Worm (Caenorhabditis elegans) whole organism, young adult: Measurements from ENCODE around the gene siah-1.

Experiments used
- B0336.3 ChIP-seq: fragments of 200-800 bp; sonication (Bioruptor generic); IDR thresholded peaks from 2 replicates; pipeline ENCODE4 v1.3.6; 2022; ENCODE audit warnings: missing genetic modification characterization, missing compliant biosample characterization
- C06A6.2 ChIP-seq: fragments of 200-800 bp; sonication (Bioruptor generic); conservative IDR thresholded peaks from 2 replicates; pipeline ENCODE4 v1.3.6; 2022; ENCODE audit warnings: missing genetic modification characterization, missing compliant biosample characterization
- F10E7.11 ChIP-seq: sonication (generic microtip); optimal IDR thresholded peaks from 2 replicates; lab custom pipeline; 2017; ENCODE audit warnings: mild to moderate bottlenecking, missing genetic modification characterization, moderate library complexity, missing compliant biosample characterization
- F37B4.10 ChIP-seq: fragments of 200-800 bp; sonication (Bioruptor generic); IDR thresholded peaks from 2 replicates; pipeline ENCODE4 v1.3.6; 2022; ENCODE audit warnings: missing genetic modification characterization, missing compliant biosample characterization
- F52B5.7 ChIP-seq: sonication (generic microtip); optimal IDR thresholded peaks from 2 replicates; lab custom pipeline; 2016; ENCODE audit warnings: mild to moderate bottlenecking, missing genetic modification characterization, missing compliant biosample characterization
- F55B11.4 ChIP-seq: sonication (generic microtip); optimal IDR thresholded peaks from 2 replicates; lab custom pipeline; 2016; ENCODE audit warnings: missing compliant biosample characterization, missing genetic modification characterization, borderline replicate concordance; ENCODE audit not compliant: insufficient read depth
- K12H6.12 ChIP-seq: fragments of 200-800 bp; sonication (Bioruptor generic); optimal IDR thresholded peaks from 2 replicates; lab custom pipeline; 2018; ENCODE audit warnings: mild to moderate bottlenecking, missing genetic modification characterization, missing compliant biosample characterization
- T07F8.4 ChIP-seq: sonication (generic microtip); optimal IDR thresholded peaks from 2 replicates; lab custom pipeline; 2016; ENCODE audit warnings: mild to moderate bottlenecking, missing genetic modification characterization, moderate library complexity, missing compliant biosample characterization
- T26A5.8 ChIP-seq: sonication (generic microtip); optimal IDR thresholded peaks from 2 replicates; lab custom pipeline; 2016; ENCODE audit warnings: missing genetic modification characterization, missing compliant biosample characterization
- Y53F4B.3 ChIP-seq: fragments of 200-800 bp; sonication (Bioruptor generic); IDR thresholded peaks from 2 replicates; pipeline ENCODE4 v1.3.6; 2022; ENCODE audit warnings: missing genetic modification reagents, missing genetic modification characterization, missing compliant biosample characterization
- Y53G8AR.9 ChIP-seq: fragments of 200-800 bp; sonication (Bioruptor generic); conservative IDR thresholded peaks from 2 replicates; pipeline ENCODE4 v1.3.6; 2022; ENCODE audit warnings: missing genetic modification reagents, missing genetic modification characterization, missing compliant biosample characterization
- aptf-3 ChIP-seq: fragments of 200-800 bp; sonication (Bioruptor generic); IDR thresholded peaks from 2 replicates; pipeline ENCODE4 v1.3.6; 2022; ENCODE audit warnings: missing genetic modification characterization, missing compliant biosample characterization
- attf-3 ChIP-seq: fragments of 200-800 bp; sonication (Bioruptor generic); conservative IDR thresholded peaks from 2 replicates; pipeline ENCODE4 v1.3.6; 2022; ENCODE audit warnings: missing genetic modification reagents, missing genetic modification characterization, missing compliant biosample characterization
- attf-5 ChIP-seq: fragments of 200-800 bp; sonication (Bioruptor generic); optimal IDR thresholded peaks from 2 replicates; lab custom pipeline; 2018; ENCODE audit warnings: mild to moderate bottlenecking, missing genetic modification characterization, missing compliant biosample characterization
- bed-1 ChIP-seq: fragments of 200-800 bp; sonication (Bioruptor generic); IDR thresholded peaks from 2 replicates; pipeline ENCODE4 v1.3.6; 2022; ENCODE audit warnings: missing genetic modification reagents, missing genetic modification characterization, missing compliant biosample characterization
- ceh-27 ChIP-seq: fragments of 200-800 bp; sonication (Bioruptor generic); optimal IDR thresholded peaks from 2 replicates; lab custom pipeline; 2018; ENCODE audit warnings: mild to moderate bottlenecking, missing genetic modification characterization, moderate library complexity, missing compliant biosample characterization
- ceh-40 ChIP-seq: fragments of 200-800 bp; sonication (Bioruptor generic); IDR thresholded peaks from 2 replicates; pipeline ENCODE4 v1.3.6; 2022; ENCODE audit warnings: missing genetic modification characterization, missing compliant biosample characterization
- ceh-79 ChIP-seq: sonication (generic microtip); optimal IDR thresholded peaks from 2 replicates; lab custom pipeline; 2017; ENCODE audit warnings: mild to moderate bottlenecking, missing genetic modification characterization, missing compliant biosample characterization
- dox-1 ChIP-seq: fragments of 200-800 bp; sonication (Bioruptor generic); IDR thresholded peaks from 2 replicates; pipeline ENCODE4 v1.3.6; 2022; ENCODE audit warnings: missing genetic modification reagents, missing genetic modification characterization, missing compliant biosample characterization
- dpl-1 ChIP-seq: fragments of 150-350 bp; optimal IDR thresholded peaks from 2 replicates; lab custom pipeline; 2014; ENCODE audit warnings: missing biosample characterization, missing genetic modification reagents, missing genetic modification characterization
- efl-1 ChIP-seq: fragments of 150-350 bp; optimal IDR thresholded peaks from 2 replicates; lab custom pipeline; 2014; ENCODE audit warnings: missing biosample characterization, missing genetic modification reagents, missing genetic modification characterization
- egl-18 ChIP-seq: fragments of 200-800 bp; sonication (Bioruptor generic); IDR thresholded peaks from 2 replicates; pipeline ENCODE4 v1.3.6; 2022; ENCODE audit warnings: missing genetic modification reagents, missing genetic modification characterization, missing compliant biosample characterization
- egl-44 ChIP-seq: fragments of 200-800 bp; sonication (Bioruptor generic); IDR thresholded peaks from 2 replicates; pipeline ENCODE4 v1.3.6; 2022; ENCODE audit warnings: missing genetic modification reagents, missing genetic modification characterization, missing compliant biosample characterization
- him-1 ChIP-seq: sonication (generic microtip); optimal IDR thresholded peaks from 2 replicates; lab custom pipeline; 2016; ENCODE audit warnings: missing genotype, missing genetic modification reagents, missing genetic modification characterization, missing compliant biosample characterization
- hlh-26 ChIP-seq: fragments of 200-800 bp; sonication (Bioruptor generic); conservative IDR thresholded peaks from 2 replicates; pipeline ENCODE4 v1.3.6; 2022; ENCODE audit warnings: missing genetic modification reagents, missing genetic modification characterization, missing compliant biosample characterization
- hrde-1 ChIP-seq: sonication (generic microtip); optimal IDR thresholded peaks from 2 replicates; lab custom pipeline; 2016; ENCODE audit warnings: missing genetic modification characterization, mild to moderate bottlenecking, missing compliant biosample characterization, moderate library complexity, missing genotype, missing genetic modification reagents, borderline replicate concordance
- lin-35 ChIP-seq, 3 experiments: fragments of 150-350 bp in 2 of 3; sonication (generic microtip) in 1 of 3; optimal IDR thresholded peaks; 2 replicates each; lab custom pipeline; 2014 to 2018; ENCODE audit warnings: missing biosample characterization in 3 of 3, missing genetic modification characterization in 3 of 3, missing genetic modification reagents in 3 of 3
- lin-54 ChIP-seq: fragments of 200-800 bp; sonication (Bioruptor generic); optimal IDR thresholded peaks from 2 replicates; lab custom pipeline; 2018; ENCODE audit warnings: mild to moderate bottlenecking, missing genetic modification characterization, missing compliant biosample characterization
- lsl-1 ChIP-seq: fragments of 200-800 bp; sonication (Bioruptor generic); optimal IDR thresholded peaks from 2 replicates; lab custom pipeline; 2018; ENCODE audit warnings: mild to moderate bottlenecking, missing genetic modification characterization, moderate library complexity, missing compliant biosample characterization
- lsy-27 ChIP-seq: sonication (generic microtip); optimal IDR thresholded peaks from 2 replicates; lab custom pipeline; 2017; ENCODE audit warnings: missing genetic modification characterization, mild to moderate bottlenecking, missing compliant biosample characterization, antibody characterized with exemption, missing genotype, borderline replicate concordance; ENCODE audit not compliant: insufficient read depth
- madf-3 ChIP-seq: fragments of 200-800 bp; sonication (Bioruptor generic); IDR thresholded peaks from 2 replicates; pipeline ENCODE4 v1.3.6; 2022; ENCODE audit warnings: missing genetic modification reagents, missing genetic modification characterization, missing compliant biosample characterization
- mcd-1 ChIP-seq: fragments of 200-800 bp; sonication (Bioruptor generic); IDR thresholded peaks from 2 replicates; pipeline ENCODE4 v1.3.6; 2022; ENCODE audit warnings: missing genetic modification reagents, missing genetic modification characterization, missing compliant biosample characterization
- nfya-2 ChIP-seq: fragments of 200-800 bp; sonication (Bioruptor generic); IDR thresholded peaks from 2 replicates; pipeline ENCODE4 v1.3.6; 2022; ENCODE audit warnings: missing genetic modification reagents, missing genetic modification characterization, missing compliant biosample characterization
- nhr-120 ChIP-seq: fragments of 200-800 bp; sonication (Bioruptor generic); IDR thresholded peaks from 2 replicates; pipeline ENCODE4 v1.3.6; 2022; ENCODE audit warnings: missing genetic modification characterization, missing compliant biosample characterization
- nhr-80 ChIP-seq: sonication (generic microtip); optimal IDR thresholded peaks from 2 replicates; lab custom pipeline; 2016; ENCODE audit warnings: missing genetic modification characterization, missing compliant biosample characterization
- rcor-1 ChIP-seq: fragments of 200-800 bp; sonication (Bioruptor generic); IDR thresholded peaks from 2 replicates; pipeline ENCODE4 v1.3.6; 2022; ENCODE audit warnings: missing genetic modification reagents, missing genetic modification characterization, missing compliant biosample characterization
- rec-8 ChIP-seq, 2 experiments: sonication (generic microtip); optimal IDR thresholded peaks; 2 replicates each; lab custom pipeline; 2016; ENCODE audit warnings: mild to moderate bottlenecking in 2 of 2, missing genetic modification characterization in 2 of 2, missing genetic modification reagents in 2 of 2, missing genotype in 2 of 2, missing biosample characterization in 1 of 2, missing compliant biosample characterization in 1 of 2, moderate library complexity in 1 of 2
- snpc-1.1 ChIP-seq: sonication (generic microtip); optimal IDR thresholded peaks from 2 replicates; lab custom pipeline; 2017; ENCODE audit warnings: missing genetic modification characterization, mild to moderate bottlenecking, missing compliant biosample characterization, antibody characterized with exemption, moderate library complexity, missing genotype, missing genetic modification reagents; ENCODE audit not compliant: insufficient read depth
- snpc-4 ChIP-seq, 5 experiments: fragments of 150-350 bp in 1 of 5; sonication (generic microtip) in 4 of 5; optimal IDR thresholded peaks; 2 replicates each; lab custom pipeline; 2014 to 2018; ENCODE audit warnings: missing genetic modification characterization in 5 of 5, missing biosample characterization in 3 of 5, antibody characterized with exemption in 2 of 5, mild to moderate bottlenecking in 2 of 5, missing compliant biosample characterization in 2 of 5, missing genotype in 2 of 5, moderate library complexity in 2 of 5, missing genetic modification reagents in 1 of 5
- somi-1 ChIP-seq: fragments of 200-800 bp; sonication (Bioruptor generic); optimal IDR thresholded peaks from 2 replicates; lab custom pipeline; 2018; ENCODE audit warnings: mild to moderate bottlenecking, missing genetic modification characterization, missing compliant biosample characterization
- tbp1 ChIP-seq: fragments of 200-800 bp; sonication (Bioruptor generic); optimal IDR thresholded peaks from 2 replicates; lab custom pipeline; 2018; ENCODE audit warnings: mild to moderate bottlenecking, missing genetic modification characterization, missing compliant biosample characterization
- unc-62 ChIP-seq: fragments of 150-350 bp; optimal IDR thresholded peaks from 2 replicates; lab custom pipeline; 2014; ENCODE audit warnings: missing biosample characterization, missing genetic modification reagents, missing genetic modification characterization
- zfh-2 ChIP-seq: fragments of 200-800 bp; sonication (Bioruptor generic); conservative IDR thresholded peaks from 2 replicates; pipeline ENCODE4 v1.3.6; 2022; ENCODE audit warnings: missing genetic modification reagents, missing genetic modification characterization, missing compliant biosample characterization
- ztf-18 ChIP-seq: sonication (generic microtip); optimal IDR thresholded peaks from 2 replicates; lab custom pipeline; 2016; ENCODE audit warnings: missing genotype, mild to moderate bottlenecking, missing genetic modification characterization, missing compliant biosample characterization
- ztf-28 ChIP-seq: fragments of 200-800 bp; sonication (Bioruptor generic); IDR thresholded peaks from 2 replicates; pipeline ENCODE4 v1.3.6; 2022; ENCODE audit warnings: missing genetic modification reagents, missing genetic modification characterization, missing compliant biosample characterization
- ztf-6 ChIP-seq: fragments of 200-800 bp; sonication (Bioruptor generic); IDR thresholded peaks from 2 replicates; pipeline ENCODE4 v1.3.6; 2022; ENCODE audit warnings: missing genetic modification reagents, missing genetic modification characterization, missing compliant biosample characterization

The siah-1 gene

DNA sequence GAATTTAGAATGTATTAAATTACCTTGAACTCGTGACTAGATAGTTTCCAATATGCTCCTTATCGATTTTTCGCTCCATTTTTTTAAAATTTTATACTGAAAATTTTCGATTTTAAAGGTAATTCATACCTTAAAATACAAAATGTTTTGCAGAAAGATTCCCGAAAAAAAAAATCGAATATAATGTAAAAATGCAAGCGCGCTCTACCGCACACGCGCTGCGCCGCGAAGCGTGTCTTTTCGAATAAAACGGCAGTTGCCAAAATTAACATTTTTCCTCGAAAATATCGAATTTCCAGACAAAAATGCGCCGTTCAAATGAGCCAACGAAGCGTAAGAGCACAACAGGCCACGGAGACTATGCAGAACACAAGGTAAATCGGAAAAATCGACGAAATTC is 49.2 kb upstream of the siah-1 start, which contains the start of the genes taf-6.2 and Y37E11AL.3:
TSS of gene taf-6.2 (minus strand) at position 96 of the 400 bp plus-strand sequence.
TSS of gene Y37E11AL.3 (plus strand) at position 298 of the 400 bp plus-strand sequence.
- no peak for TF ChIP-seq ztf-28
- no peak for TF ChIP-seq snpc-4 (GFP tag; optimal IDR thresholded peaks at IDR 0.05; lab: Kevin White, UChicago)
- TF ChIP-seq snpc-4 (tag; optimal IDR thresholded peaks at IDR 0.05; lab: Kevin White, UChicago), result peak in 1 of 4 experiments; percentile 37
- TF ChIP-seq attf-3, result no peak
- TF ChIP-seq C06A6.2 (GFP tag; lab: Robert Waterston, UW), result no peak
- no peak for TF ChIP-seq K12H6.12 (tag; lab: Kevin White, UChicago)
- TF ChIP-seq nhr-80 (tag; lab: Kevin White, UChicago), result no peak
- peak; percentile 65 for TF ChIP-seq lin-54 (GFP tag; lab: Kevin White, UChicago)
- TF ChIP-seq tbp1, result peak; percentile 19
- no peak for TF ChIP-seq F52B5.7 (tag; lab: Kevin White, UChicago)
- TF ChIP-seq B0336.3 (GFP tag; lab: Robert Waterston, UW), result no peak
- no peak for TF ChIP-seq egl-44 (GFP tag; lab: Robert Waterston, UW)
- TF ChIP-seq F10E7.11 (tag; lab: Kevin White, UChicago), result no peak
- no peak for TF ChIP-seq ceh-27 (GFP tag; lab: Kevin White, UChicago)
- no peak for TF ChIP-seq ceh-79 (tag; lab: Kevin White, UChicago)
- TF ChIP-seq somi-1, result no peak
- TF ChIP-seq lsl-1, result peak; percentile 9
- peak; percentile 1 for TF ChIP-seq attf-5 (GFP tag; lab: Kevin White, UChicago)
- no peak for TF ChIP-seq Y53F4B.3 (GFP tag; lab: Robert Waterston, UW)
- TF ChIP-seq dpl-1 (GFP tag; lab: Kevin White, UChicago), result peak; percentile 22
- no peak for TF ChIP-seq egl-18
- TF ChIP-seq lin-35 (GFP tag; optimal IDR thresholded peaks at IDR 0.05; lab: Kevin White, UChicago), result peak in 1 of 3 experiments; percentile 63
- TF ChIP-seq rcor-1 (GFP tag; lab: Robert Waterston, UW), result no peak
- no peak for TF ChIP-seq hrde-1
- TF ChIP-seq aptf-3 (GFP tag; lab: Robert Waterston, UW), result no peak
- peak; percentile 95 for TF ChIP-seq mcd-1 (GFP tag; lab: Robert Waterston, UW)
- no peak for TF ChIP-seq nfya-2
- no peak for TF ChIP-seq T26A5.8 (tag; lab: Kevin White, UChicago)
- TF ChIP-seq rec-8 (tag; optimal IDR thresholded peaks at IDR 0.05; lab: Kevin White, UChicago), result no peak
- no peak for TF ChIP-seq ztf-18 (tag; lab: Kevin White, UChicago)
- TF ChIP-seq dox-1 (GFP tag; lab: Robert Waterston, UW), result no peak; the same call in 1 of the 2 replicates
- TF ChIP-seq efl-1 (GFP tag; lab: Kevin White, UChicago), result peak; percentile 20

DNA sequence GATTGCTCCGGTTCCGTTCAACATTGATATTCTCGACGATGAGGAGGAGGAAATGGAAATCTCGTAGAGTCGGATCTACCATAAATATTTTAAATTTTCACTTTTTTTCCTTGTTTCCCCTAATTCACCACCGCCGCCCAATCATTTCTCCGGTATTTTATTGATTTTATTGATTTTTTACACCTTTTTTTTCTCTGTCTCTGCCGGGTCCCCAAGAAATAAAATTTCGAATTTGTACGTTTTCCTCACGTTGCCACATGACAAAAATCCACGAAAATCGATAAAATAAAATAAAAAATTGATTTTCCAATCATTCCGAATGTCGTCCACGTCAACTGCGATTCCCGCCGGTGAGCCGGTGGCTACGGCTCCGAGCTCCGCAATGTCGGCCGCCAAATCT is 45.6 kb upstream of the siah-1 start, which contains the start of gene Y37E11AL.2:
TSS of gene Y37E11AL.2 (plus strand) at position 301 of the 400 bp plus-strand sequence.
- TF ChIP-seq zfh-2 (GFP tag; lab: Robert Waterston, UW) (0 out of 2 replicates have a peak, but pooled peaks have one; percentile 21), bed-1 (no peak)

DNA sequence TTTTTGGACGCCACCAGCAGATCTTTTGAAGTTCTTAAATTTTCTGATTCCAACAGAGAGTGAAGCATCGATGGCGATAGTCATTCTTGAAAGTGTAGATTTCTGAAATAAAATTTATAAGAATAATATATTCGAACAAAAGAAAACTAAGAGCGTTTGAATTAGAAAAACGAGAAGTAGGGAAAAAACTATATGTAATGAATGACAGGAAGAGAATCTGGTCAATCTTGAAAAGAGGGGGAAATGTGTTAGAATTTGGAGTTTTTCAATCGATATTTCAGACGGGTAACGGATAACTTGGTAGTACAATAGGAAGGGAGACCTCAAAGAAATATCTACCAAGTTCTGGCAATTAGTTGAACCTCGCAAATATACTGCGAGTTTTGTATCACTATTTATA is 43.3 kb upstream of the siah-1 start, which contains the start of gene Y37E11AL.9:
TSS of gene Y37E11AL.9 (minus strand) at position 101 of the 400 bp plus-strand sequence.
- TF ChIP-seq unc-62 (GFP tag; lab: Kevin White, UChicago) (no peak), him-1 (tag; lab: Kevin White, UChicago) (no peak), Y53G8AR.9 (GFP tag; lab: Robert Waterston, UW) (no peak), T07F8.4 (no peak), ztf-6 (GFP tag; lab: Robert Waterston, UW) (no peak), ceh-40 (GFP tag; lab: Robert Waterston, UW) (no peak), snpc-1.1 (tag; lab: Kevin White, UChicago) (no peak), madf-3 (GFP tag; lab: Robert Waterston, UW) (no peak), lsy-27 (no peak), nhr-120 (GFP tag; lab: Robert Waterston, UW) (no peak), F55B11.4 (tag; lab: Kevin White, UChicago) (no peak), hlh-26 (GFP tag; lab: Robert Waterston, UW) (no peak), F52B5.7 (tag; lab: Kevin White, UChicago) (no peak), F37B4.10 (no peak)
